Worm (Caenorhabditis elegans) whole organism, young adult: Measurements from ENCODE around the gene K09D9.1.

ENCODE experiments used
- B0019.2 ChIP-seq: fragments of 200-800 bp; sonication (Bioruptor generic); conservative IDR thresholded peaks from 2 replicates; pipeline ENCODE4 v1.3.6; 2022; ENCODE audit warnings: missing genetic modification reagents, missing genetic modification characterization, missing compliant biosample characterization
- B0035.1 ChIP-seq: sonication (generic microtip); optimal IDR thresholded peaks from 2 replicates; lab custom pipeline; 2016; ENCODE audit warnings: missing genetic modification characterization, mild to moderate bottlenecking, missing compliant biosample characterization, missing genotype, missing genetic modification reagents
- C06A6.2 ChIP-seq: fragments of 200-800 bp; sonication (Bioruptor generic); conservative IDR thresholded peaks from 2 replicates; pipeline ENCODE4 v1.3.6; 2022; ENCODE audit warnings: missing genetic modification characterization, missing compliant biosample characterization
- F49E8.2 ChIP-seq: sonication (generic microtip); optimal IDR thresholded peaks from 3 replicates; lab custom pipeline; 2017; ENCODE audit warnings: missing genetic modification characterization, mild to moderate bottlenecking, missing compliant biosample characterization, antibody characterized with exemption, moderate library complexity; ENCODE audit not compliant: insufficient read depth
- Y95B8A.8 ChIP-seq: fragments of 200-800 bp; sonication (Bioruptor generic); IDR thresholded peaks from 2 replicates; pipeline ENCODE4 v1.3.6; 2022; ENCODE audit warnings: missing genetic modification reagents, missing genetic modification characterization, missing compliant biosample characterization
- ZK185.1 ChIP-seq: sonication (generic microtip); optimal IDR thresholded peaks from 2 replicates; lab custom pipeline; 2016; ENCODE audit warnings: mild to moderate bottlenecking, missing genetic modification characterization, missing compliant biosample characterization; ENCODE audit not compliant: poor library complexity, severe bottlenecking
- atf-7 ChIP-seq: sonication (generic microtip); optimal IDR thresholded peaks from 2 replicates; lab custom pipeline; 2017; ENCODE audit warnings: mild to moderate bottlenecking, missing genetic modification characterization, missing compliant biosample characterization
- athp-1 ChIP-seq: sonication (generic microtip); optimal IDR thresholded peaks from 2 replicates; lab custom pipeline; 2017; ENCODE audit warnings: mild to moderate bottlenecking, missing genetic modification characterization, missing compliant biosample characterization
- ceh-100 ChIP-seq: fragments of 200-800 bp; sonication (Bioruptor generic); IDR thresholded peaks from 2 replicates; pipeline ENCODE4 v1.3.6; 2022; ENCODE audit warnings: missing genetic modification reagents, missing genetic modification characterization, missing compliant biosample characterization
- ceh-27 ChIP-seq: fragments of 200-800 bp; sonication (Bioruptor generic); optimal IDR thresholded peaks from 2 replicates; lab custom pipeline; 2018; ENCODE audit warnings: mild to moderate bottlenecking, missing genetic modification characterization, moderate library complexity, missing compliant biosample characterization
- dpl-1 ChIP-seq: fragments of 150-350 bp; optimal IDR thresholded peaks from 2 replicates; lab custom pipeline; 2014; ENCODE audit warnings: missing biosample characterization, missing genetic modification reagents, missing genetic modification characterization
- efl-1 ChIP-seq: fragments of 150-350 bp; optimal IDR thresholded peaks from 2 replicates; lab custom pipeline; 2014; ENCODE audit warnings: missing biosample characterization, missing genetic modification reagents, missing genetic modification characterization
- egl-18 ChIP-seq: fragments of 200-800 bp; sonication (Bioruptor generic); IDR thresholded peaks from 2 replicates; pipeline ENCODE4 v1.3.6; 2022; ENCODE audit warnings: missing genetic modification reagents, missing genetic modification characterization, missing compliant biosample characterization
- ekl-4 ChIP-seq: fragments of 200-800 bp; sonication (Bioruptor generic); IDR thresholded peaks from 2 replicates; pipeline ENCODE4 v1.3.6; 2022; ENCODE audit warnings: missing genetic modification reagents, missing genetic modification characterization, missing compliant biosample characterization
- fkh-3 ChIP-seq: sonication (generic microtip); optimal IDR thresholded peaks from 2 replicates; lab custom pipeline; 2016; ENCODE audit warnings: mild to moderate bottlenecking, missing genetic modification characterization, missing compliant biosample characterization
- hlh-12 ChIP-seq: sonication (generic microtip); optimal IDR thresholded peaks from 2 replicates; lab custom pipeline; 2016; ENCODE audit warnings: missing genetic modification characterization, missing compliant biosample characterization
- hmg-20 ChIP-seq: fragments of 200-800 bp; sonication (Bioruptor generic); IDR thresholded peaks from 2 replicates; pipeline ENCODE4 v1.3.6; 2022; ENCODE audit warnings: missing genetic modification reagents, missing genetic modification characterization, missing compliant biosample characterization
- hsf-1 ChIP-seq: fragments of 200-800 bp; sonication (Bioruptor generic); IDR thresholded peaks from 2 replicates; pipeline ENCODE4 v1.3.6; 2022; ENCODE audit warnings: missing genetic modification reagents, missing genetic modification characterization, missing compliant biosample characterization
- let-607 ChIP-seq, 2 experiments: fragments of 200-800 bp in 1 of 2; sonication (Bioruptor generic) in 1 of 2; sonication (generic microtip) in 1 of 2; optimal IDR thresholded peaks; 2 replicates each; lab custom pipeline; 2016 to 2018; ENCODE audit warnings: mild to moderate bottlenecking in 2 of 2, missing compliant biosample characterization in 2 of 2, missing genetic modification characterization in 2 of 2, moderate library complexity in 2 of 2, missing genotype in 1 of 2
- lin-26 ChIP-seq: fragments of 200-800 bp; sonication (Bioruptor generic); IDR thresholded peaks from 2 replicates; pipeline ENCODE4 v1.3.6; 2022; ENCODE audit warnings: missing genetic modification reagents, missing genetic modification characterization, missing compliant biosample characterization
- lsl-1 ChIP-seq: fragments of 200-800 bp; sonication (Bioruptor generic); optimal IDR thresholded peaks from 2 replicates; lab custom pipeline; 2018; ENCODE audit warnings: mild to moderate bottlenecking, missing genetic modification characterization, moderate library complexity, missing compliant biosample characterization
- madf-10 ChIP-seq: sonication (generic microtip); optimal IDR thresholded peaks from 2 replicates; lab custom pipeline; 2016; ENCODE audit warnings: mild to moderate bottlenecking, missing genetic modification characterization, missing compliant biosample characterization
- mcd-1 ChIP-seq: fragments of 200-800 bp; sonication (Bioruptor generic); IDR thresholded peaks from 2 replicates; pipeline ENCODE4 v1.3.6; 2022; ENCODE audit warnings: missing genetic modification reagents, missing genetic modification characterization, missing compliant biosample characterization
- nfya-1 ChIP-seq: sonication (generic microtip); optimal IDR thresholded peaks from 2 replicates; lab custom pipeline; 2017; ENCODE audit warnings: antibody characterized with exemption, missing compliant biosample characterization, missing genetic modification characterization, borderline replicate concordance; ENCODE audit not compliant: insufficient read depth
- nhr-120 ChIP-seq: fragments of 200-800 bp; sonication (Bioruptor generic); IDR thresholded peaks from 2 replicates; pipeline ENCODE4 v1.3.6; 2022; ENCODE audit warnings: missing genetic modification characterization, missing compliant biosample characterization
- nhr-27 ChIP-seq: fragments of 200-800 bp; sonication (Bioruptor generic); optimal IDR thresholded peaks from 2 replicates; lab custom pipeline; 2018; ENCODE audit warnings: mild to moderate bottlenecking, missing genetic modification characterization, moderate library complexity, missing compliant biosample characterization
- repo-1 ChIP-seq: sonication (generic microtip); optimal IDR thresholded peaks from 2 replicates; lab custom pipeline; 2017; ENCODE audit warnings: mild to moderate bottlenecking, missing genetic modification characterization, missing compliant biosample characterization
- sea-2 ChIP-seq: fragments of 200-800 bp; sonication (Bioruptor generic); IDR thresholded peaks from 2 replicates; pipeline ENCODE4 v1.3.6; 2022; ENCODE audit warnings: missing genetic modification characterization, missing compliant biosample characterization
- snpc-1.1 ChIP-seq: sonication (generic microtip); optimal IDR thresholded peaks from 2 replicates; lab custom pipeline; 2017; ENCODE audit warnings: missing genetic modification characterization, mild to moderate bottlenecking, missing compliant biosample characterization, antibody characterized with exemption, moderate library complexity, missing genotype, missing genetic modification reagents; ENCODE audit not compliant: insufficient read depth
- snpc-4 ChIP-seq, 5 experiments: fragments of 150-350 bp in 1 of 5; sonication (generic microtip) in 4 of 5; optimal IDR thresholded peaks; 2 replicates each; lab custom pipeline; 2014 to 2018; ENCODE audit warnings: missing genetic modification characterization in 5 of 5, missing biosample characterization in 3 of 5, antibody characterized with exemption in 2 of 5, mild to moderate bottlenecking in 2 of 5, missing compliant biosample characterization in 2 of 5, missing genotype in 2 of 5, moderate library complexity in 2 of 5, missing genetic modification reagents in 1 of 5
- tlf-1 ChIP-seq: fragments of 200-800 bp; sonication (Bioruptor generic); optimal IDR thresholded peaks from 2 replicates; lab custom pipeline; 2018; ENCODE audit warnings: mild to moderate bottlenecking, missing genetic modification characterization, missing compliant biosample characterization
- zfh-2 ChIP-seq: fragments of 200-800 bp; sonication (Bioruptor generic); conservative IDR thresholded peaks from 2 replicates; pipeline ENCODE4 v1.3.6; 2022; ENCODE audit warnings: missing genetic modification reagents, missing genetic modification characterization, missing compliant biosample characterization
- ztf-18 ChIP-seq: sonication (generic microtip); optimal IDR thresholded peaks from 2 replicates; lab custom pipeline; 2016; ENCODE audit warnings: missing genotype, mild to moderate bottlenecking, missing genetic modification characterization, missing compliant biosample characterization
- ztf-25 ChIP-seq: fragments of 200-800 bp; sonication (Bioruptor generic); IDR thresholded peaks from 2 replicates; pipeline ENCODE4 v1.3.6; 2022; ENCODE audit warnings: missing genetic modification reagents, missing genetic modification characterization, missing compliant biosample characterization
- ztf-3 ChIP-seq: fragments of 200-800 bp; sonication (Bioruptor generic); optimal IDR thresholded peaks from 2 replicates; lab custom pipeline; 2018; ENCODE audit warnings: mild to moderate bottlenecking, missing genetic modification characterization, missing compliant biosample characterization
- ztf-6 ChIP-seq: fragments of 200-800 bp; sonication (Bioruptor generic); IDR thresholded peaks from 2 replicates; pipeline ENCODE4 v1.3.6; 2022; ENCODE audit warnings: missing genetic modification reagents, missing genetic modification characterization, missing compliant biosample characterization

K09D9.1 gene

ce11 chrV:4047541-4047940, 22.7 kb downstream of the K09D9.1 start, which contains the start of gene srh-169:
Gene srh-169, plus strand, starts transcription at chrV:4047841.
- TF ChIP-seq ekl-4 (GFP tag; lab: Robert Waterston, UW) (no peak), B0035.1 (tag; lab: Kevin White, UChicago) (no peak), athp-1 (tag; lab: Kevin White, UChicago) (no peak), repo-1 (tag; lab: Kevin White, UChicago) (no peak), let-607 (tag; optimal IDR thresholded peaks at IDR 0.05; lab: Kevin White, UChicago) (no peak), lsl-1 (no peak), C06A6.2 (GFP tag; lab: Robert Waterston, UW) (no peak), ceh-27 (GFP tag; lab: Kevin White, UChicago) (no peak), snpc-1.1 (tag; lab: Kevin White, UChicago) (no peak), nhr-27 (no peak), sea-2 (GFP tag; lab: Robert Waterston, UW) (no peak), egl-18 (GFP tag; lab: Robert Waterston, UW) (no peak), efl-1 (no peak), ztf-3 (no peak)

ce11 chrV:4050828-4051227, 26.0 kb downstream of the K09D9.1 start:
- peak; percentile 93 for TF ChIP-seq hsf-1 (GFP tag; lab: Robert Waterston, UW)

- no peak for TF ChIP-seq hmg-20 (GFP tag; lab: Robert Waterston, UW)
- TF ChIP-seq fkh-3, result no peak
- no peak for TF ChIP-seq nfya-1 (tag; lab: Kevin White, UChicago)
- no peak for TF ChIP-seq hlh-12 (tag; lab: Kevin White, UChicago)
- no peak for TF ChIP-seq zfh-2 (GFP tag; lab: Robert Waterston, UW)
- no peak for TF ChIP-seq ZK185.1 (tag; lab: Kevin White, UChicago)
- no peak for TF ChIP-seq ceh-100 (GFP tag; lab: Robert Waterston, UW)
- no peak for TF ChIP-seq repo-1 (tag; lab: Kevin White, UChicago)
- no peak for TF ChIP-seq Y95B8A.8 (GFP tag; lab: Robert Waterston, UW)
- TF ChIP-seq ztf-6, result no peak
- TF ChIP-seq tlf-1 (GFP tag; lab: Kevin White, UChicago), result no peak
- no peak for TF ChIP-seq F49E8.2 (tag; lab: Kevin White, UChicago)
Observed at ce11 chrV:4055025-4055424, 30.2 kb downstream of the K09D9.1 start, which contains the start of gene djr-1.2. Gene djr-1.2, minus strand, starts transcription at chrV:4055125.

ce11 chrV:4056203-4056602, 31.4 kb downstream of the K09D9.1 start:
- TF ChIP-seq nhr-120 (GFP tag; lab: Robert Waterston, UW) (no peak), dpl-1 (GFP tag; lab: Kevin White, UChicago) (no peak), ztf-25 (GFP tag; lab: Robert Waterston, UW) (no peak), mcd-1 (no peak), lin-26 (no peak), ztf-18 (tag; lab: Kevin White, UChicago) (no peak), madf-10 (tag; lab: Kevin White, UChicago) (no peak), snpc-4 (GFP tag; optimal IDR thresholded peaks at IDR 0.05; lab: Kevin White, UChicago) (no peak), snpc-4 (tag; optimal IDR thresholded peaks at IDR 0.05; lab: Kevin White, UChicago) (no peak), atf-7 (no peak), B0019.2 (GFP tag; lab: Robert Waterston, UW) (no peak), F49E8.2 (tag; lab: Kevin White, UChicago) (no peak), hmg-20 (GFP tag; lab: Robert Waterston, UW) (no peak)
